Worm (Caenorhabditis elegans) whole organism, L1 larva: Measurements from ENCODE around the gene srx-102.

ENCODE experiments used
- F16B12.6 ChIP-seq: fragments of 150-350 bp; optimal IDR thresholded peaks from 2 replicates; lab custom pipeline; 2014; ENCODE audit warnings: missing biosample characterization, missing genetic modification characterization
- ceh-90 ChIP-seq: sonication (generic microtip); optimal IDR thresholded peaks from 2 replicates; lab custom pipeline; 2016; ENCODE audit warnings: missing genetic modification characterization, missing compliant biosample characterization
- ces-1 ChIP-seq: fragments of 150-350 bp; optimal IDR thresholded peaks from 2 replicates; lab custom pipeline; 2014; ENCODE audit warnings: missing biosample characterization, missing genetic modification reagents, missing genetic modification characterization
- dpl-1 ChIP-seq, 3 experiments: fragments of 150-350 bp in 2 of 3; sonication (generic microtip) in 1 of 3; optimal IDR thresholded peaks; 2 replicates each; lab custom pipeline; 2014 to 2017; ENCODE audit warnings: missing biosample characterization in 3 of 3, missing genetic modification characterization in 3 of 3, missing genetic modification reagents in 3 of 3
- fos-1 ChIP-seq: fragments of 150-350 bp; optimal IDR thresholded peaks from 2 replicates; lab custom pipeline; 2014; ENCODE audit warnings: missing biosample characterization, missing genetic modification characterization
- lin-35 ChIP-seq, 2 experiments: fragments of 150-350 bp; optimal IDR thresholded peaks; 2 replicates each; lab custom pipeline; 2014; ENCODE audit warnings: missing biosample characterization in 2 of 2, missing genetic modification characterization in 2 of 2, missing genetic modification reagents in 2 of 2
- mdl-1 ChIP-seq, 2 experiments: fragments of 150-350 bp; optimal IDR thresholded peaks; 2 replicates each; lab custom pipeline; 2014 to 2017; ENCODE audit warnings: missing biosample characterization in 2 of 2, missing genetic modification characterization in 2 of 2, inconsistent platforms in 1 of 2
- ztf-11 ChIP-seq, 2 experiments: sonication (generic microtip); optimal IDR thresholded peaks; 2 replicates each; lab custom pipeline; 2016 to 2017; ENCODE audit warnings: missing genetic modification characterization in 2 of 2, missing biosample characterization in 1 of 2, missing compliant biosample characterization in 1 of 2

DNA sequence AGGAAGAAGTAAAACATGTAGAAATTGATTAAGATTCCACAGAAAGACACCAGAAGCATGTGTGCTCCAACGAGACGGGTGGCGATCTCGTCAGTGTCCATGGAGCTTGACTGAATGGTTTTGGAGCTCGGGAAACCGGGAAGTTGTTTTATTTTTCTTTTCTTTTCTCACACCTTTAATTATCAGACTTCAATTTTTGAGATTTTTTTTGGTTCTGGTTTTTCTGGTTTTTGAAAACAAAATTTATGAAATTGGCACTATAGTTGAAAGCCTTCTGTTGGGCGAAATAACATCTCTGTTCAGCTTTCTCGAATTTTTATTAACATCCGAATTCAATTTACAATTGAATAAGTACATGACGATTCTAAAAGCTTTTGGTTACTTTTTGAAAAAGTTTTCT lies 5.0 kb upstream of the srx-102 start, which contains the start of gene srx-104:
- no peak for TF ChIP-seq dpl-1 (GFP tag; optimal IDR thresholded peaks at IDR 0.05; lab: Kevin White, UChicago)
- no peak for TF ChIP-seq ces-1 (GFP tag; lab: Kevin White, UChicago)
- no peak for TF ChIP-seq fos-1 (tag; lab: Kevin White, UChicago)
- no peak for TF ChIP-seq F16B12.6 (tag; lab: Kevin White, UChicago)
- TF ChIP-seq ceh-90 (tag; lab: Kevin White, UChicago) = no peak
- TF ChIP-seq ztf-11 (tag; optimal IDR thresholded peaks at IDR 0.05; lab: Kevin White, UChicago) = no peak
- no peak for TF ChIP-seq lin-35 (GFP tag; optimal IDR thresholded peaks at IDR 0.05; lab: Kevin White, UChicago)
- TF ChIP-seq mdl-1 (tag; optimal IDR thresholded peaks at IDR 0.05; lab: Kevin White, UChicago) = no peak
